Worm (Caenorhabditis elegans): ENCODE measurements around the gene T15B7.14.

Gene T15B7.14

ce11 chrV:6784853-6785492, 50.2 kb downstream of the T15B7.14 start, which contains the start of the genes spn-4 and spe-39 (continued):
- TF ChIP-seq F37B4.10 (GFP tag; IDR thresholded peaks at IDR 0.05) (no peak), mxl-1 (tag; optimal IDR thresholded peaks at IDR 0.05) (no peak), gei-17 (GFP tag; optimal IDR thresholded peaks at IDR 0.05) (no peak), let-526 (GFP tag; IDR thresholded peaks at IDR 0.05) (no peak), T07F8.4 (tag; optimal IDR thresholded peaks at IDR 0.05) (no peak), die-1 (tag; optimal IDR thresholded peaks at IDR 0.05) (no peak), him-1 (tag; optimal IDR thresholded peaks at IDR 0.05) (no peak), madf-3 (GFP tag; IDR thresholded peaks at IDR 0.05) (peak; percentile 28; the same call in 1 of the 2 replicates), cebp-2 (GFP tag; IDR thresholded peaks at IDR 0.05) (no peak), mes-4 (tag; optimal IDR thresholded peaks at IDR 0.05) (no peak), lag-1 (GFP tag; IDR thresholded peaks at IDR 0.05) (no peak), cebp-1 (GFP tag; IDR thresholded peaks at IDR 0.05) (no peak), cebp-1 (tag; optimal IDR thresholded peaks at IDR 0.05) (peak; percentile 60), atf-7 (tag; optimal IDR thresholded peaks at IDR 0.05) (no peak), nfya-2 (GFP tag; IDR thresholded peaks at IDR 0.05) (no peak), nhr-27 (tag; optimal IDR thresholded peaks at IDR 0.05) (no peak), egl-18 (GFP tag; IDR thresholded peaks at IDR 0.05) (no peak), ama-1 (optimal IDR thresholded peaks at IDR 0.05) (no peak), ama-1 (GFP tag; optimal IDR thresholded peaks at IDR 0.05) (no peak), snpc-1.3 (tag; optimal IDR thresholded peaks at IDR 0.05; ENCODE audit: insufficient read depth) (peak; percentile 27), F10E7.11 (tag; optimal IDR thresholded peaks at IDR 0.05) (no peak), madf-10 (tag; optimal IDR thresholded peaks at IDR 0.05) (no peak), pbrm-1 (GFP tag; IDR thresholded peaks at IDR 0.05) (peak; percentile 49; the same call in 1 of the 2 replicates), Y53G8AR.9 (GFP tag; conservative IDR thresholded peaks at IDR 0.05) (0 out of 2 replicates have a peak, but pooled peaks have one; percentile 57), C17E4.6 (GFP tag; IDR thresholded peaks at IDR 0.05) (no peak), sea-2 (GFP tag; IDR thresholded peaks at IDR 0.05) (no peak), F33H1.4 (GFP tag; IDR thresholded peaks at IDR 0.05) (peak; percentile 72), hlh-26 (GFP tag; conservative IDR thresholded peaks at IDR 0.05) (no peak), ztf-25 (GFP tag; IDR thresholded peaks at IDR 0.05) (no peak), hmg-20 (GFP tag; IDR thresholded peaks at IDR 0.05) (0 out of 2 replicates have a peak, but pooled peaks have one; percentile 18), nhr-90 (tag; optimal IDR thresholded peaks at IDR 0.05) (no peak), hlh-12 (tag; optimal IDR thresholded peaks at IDR 0.05) (no peak), hmg-1.2 (GFP tag; IDR thresholded peaks at IDR 0.05) (peak; percentile 47), ztf-3 (GFP tag; optimal IDR thresholded peaks at IDR 0.05) (no peak), hsf-1 (GFP tag; IDR thresholded peaks at IDR 0.05) (0 out of 2 replicates have a peak, but pooled peaks have one; percentile 52), nfya-1 (tag; optimal IDR thresholded peaks at IDR 0.05; ENCODE audit: borderline replicate concordance, insufficient read depth) (no peak), ztf-18 (tag; optimal IDR thresholded peaks at IDR 0.05) (peak; percentile 17), let-607 (tag; optimal IDR thresholded peaks at IDR 0.05) (peak in 1 of 2 experiments; percentile 14), snpc-4 (GFP tag; optimal IDR thresholded peaks at IDR 0.05) (no peak), snpc-4 (tag; optimal IDR thresholded peaks at IDR 0.05) (peak in 2 of 4 experiments; percentile 50 to 55), K12H6.12 (tag; optimal IDR thresholded peaks at IDR 0.05) (no peak), ztf-26 (tag; optimal IDR thresholded peaks at IDR 0.05) (no peak), lin-35 (GFP tag; optimal IDR thresholded peaks at IDR 0.05) (peak; percentile 40 to 83 (median 47)), lin-54 (GFP tag; optimal IDR thresholded peaks at IDR 0.05) (peak; percentile 89), Y56A3A.18 (GFP tag; IDR thresholded peaks at IDR 0.05) (no peak), F22D6.2 (tag; optimal IDR thresholded peaks at IDR 0.05) (no peak), bed-2 (GFP tag; IDR thresholded peaks at IDR 0.05) (no peak), chd-7 (tag; optimal IDR thresholded peaks at IDR 0.05) (no peak)

Measured in whole organism, young adult.